Fruit fly (Drosophila melanogaster) whole organism, prepupa: ENCODE measurements around the gene CG14154.

Experiments used
- Blimp-1 ChIP-seq: fragments of 200-800 bp; sonication (Bioruptor generic); optimal IDR thresholded peaks from 3 replicates; lab custom pipeline; 2017; ENCODE audit warnings: missing biosample characterization, missing genetic modification characterization, mild to moderate bottlenecking, moderate library complexity, missing genetic modification reagents
- CG10631 ChIP-seq: fragments of 200-800 bp; sonication (Bioruptor generic); optimal IDR thresholded peaks from 2 replicates; lab custom pipeline; 2016; ENCODE audit warnings: missing biosample characterization, missing genetic modification characterization
- CG10669 ChIP-seq: fragments of 200-800 bp; sonication (Bioruptor generic); optimal IDR thresholded peaks from 3 replicates; lab custom pipeline; 2018; ENCODE audit warnings: missing biosample characterization, mild to moderate bottlenecking, missing genetic modification characterization, moderate library complexity
- CG11762 ChIP-seq: fragments of 200-800 bp; sonication (Bioruptor generic); optimal IDR thresholded peaks from 3 replicates; lab custom pipeline; 2016; ENCODE audit warnings: missing biosample characterization, missing genetic modification characterization; ENCODE audit not compliant: insufficient read depth
- CG11902 ChIP-seq: fragments of 200-800 bp; sonication (Bioruptor generic); optimal IDR thresholded peaks from 3 replicates; lab custom pipeline; 2016; ENCODE audit warnings: missing biosample characterization, missing genetic modification characterization
- CG1621 ChIP-seq: fragments of 200-800 bp; sonication (Bioruptor generic); optimal IDR thresholded peaks from 3 replicates; lab custom pipeline; 2018; ENCODE audit warnings: missing biosample characterization, mild to moderate bottlenecking, missing genetic modification characterization
- CG16779 ChIP-seq: fragments of 200-800 bp; sonication (Bioruptor generic); optimal IDR thresholded peaks from 3 replicates; lab custom pipeline; 2017; ENCODE audit warnings: missing biosample characterization, mild to moderate bottlenecking, missing genetic modification characterization
- CG3032 ChIP-seq: fragments of 200-800 bp; optimal IDR thresholded peaks from 2 replicates; lab custom pipeline; 2019; ENCODE audit warnings: missing biosample characterization, mild to moderate bottlenecking, missing genetic modification characterization, moderate library complexity
- CG31627 ChIP-seq: fragments of 200-800 bp; sonication (Bioruptor generic); optimal IDR thresholded peaks from 3 replicates; lab custom pipeline; 2016; ENCODE audit warnings: missing biosample characterization, missing genetic modification characterization
- CG32006 ChIP-seq: fragments of 200-800 bp; sonication (Bioruptor generic); optimal IDR thresholded peaks from 3 replicates; lab custom pipeline; 2017; ENCODE audit warnings: missing biosample characterization, mild to moderate bottlenecking, missing genetic modification characterization
- CG34406 ChIP-seq: fragments of 200-800 bp; sonication (Bioruptor generic); optimal IDR thresholded peaks from 3 replicates; lab custom pipeline; 2016; ENCODE audit warnings: missing biosample characterization, missing genetic modification characterization
- CG3919 ChIP-seq: fragments of 200-800 bp; sonication (Bioruptor generic); optimal IDR thresholded peaks from 3 replicates; lab custom pipeline; 2016; ENCODE audit warnings: missing biosample characterization, missing genetic modification characterization
- CG4318 ChIP-seq: fragments of 200-800 bp; sonication (Bioruptor generic); optimal IDR thresholded peaks from 3 replicates; lab custom pipeline; 2017; ENCODE audit warnings: missing biosample characterization, mild to moderate bottlenecking, missing genetic modification characterization
- CG6163 ChIP-seq: fragments of 200-800 bp; sonication (Bioruptor generic); IDR thresholded peaks from 3 replicates; pipeline ENCODE4 v1.3.6; 2022; ENCODE audit warnings: missing biosample characterization, missing genetic modification characterization
- CG6276 ChIP-seq: fragments of 200-800 bp; sonication (Bioruptor generic); optimal IDR thresholded peaks from 2 replicates; lab custom pipeline; 2017; ENCODE audit warnings: missing biosample characterization, mild to moderate bottlenecking, missing genetic modification characterization
- CG6792 ChIP-seq: fragments of 200-800 bp; sonication (Bioruptor generic); optimal IDR thresholded peaks from 3 replicates; lab custom pipeline; 2016; ENCODE audit warnings: missing biosample characterization, missing genetic modification characterization
- CG6854 ChIP-seq: fragments of 200-800 bp; sonication (Bioruptor generic); optimal IDR thresholded peaks from 2 replicates; lab custom pipeline; 2017; ENCODE audit warnings: missing biosample characterization, mild to moderate bottlenecking, missing genetic modification characterization
- CG7368 ChIP-seq: fragments of 200-800 bp; sonication (Bioruptor generic); optimal IDR thresholded peaks from 3 replicates; lab custom pipeline; 2016; ENCODE audit warnings: missing biosample characterization, missing genetic modification characterization
- CG8119 ChIP-seq: fragments of 200-800 bp; sonication (Bioruptor generic); IDR thresholded peaks from 3 replicates; pipeline ENCODE4 v1.3.6; 2022; ENCODE audit warnings: missing biosample characterization, missing genetic modification characterization
- CG9139 ChIP-seq: fragments of 200-800 bp; sonication (Bioruptor generic); optimal IDR thresholded peaks from 3 replicates; lab custom pipeline; 2017; ENCODE audit warnings: missing biosample characterization, mild to moderate bottlenecking, missing genetic modification characterization
- Eip75B ChIP-seq: fragments of 200-800 bp; sonication (Bioruptor generic); optimal IDR thresholded peaks from 3 replicates; lab custom pipeline; 2016; ENCODE audit warnings: missing biosample characterization, missing genetic modification characterization
- Eip78C ChIP-seq: fragments of 200-800 bp; sonication (Bioruptor generic); peaks from one replicate; lab custom pipeline; 2016; ENCODE audit warnings: missing biosample characterization, missing genetic modification characterization
- Eip93F ChIP-seq: fragments of 200-800 bp; sonication (Bioruptor generic); optimal IDR thresholded peaks from 2 replicates; lab custom pipeline; 2016; ENCODE audit warnings: missing biosample characterization, mild to moderate bottlenecking, missing genetic modification characterization
- Ets21C ChIP-seq: fragments of 200-800 bp; sonication (Bioruptor generic); optimal IDR thresholded peaks from 3 replicates; lab custom pipeline; 2016; ENCODE audit warnings: missing biosample characterization, missing genetic modification characterization
- Ets96B ChIP-seq: fragments of 200-800 bp; optimal IDR thresholded peaks from 2 replicates; lab custom pipeline; 2019; ENCODE audit warnings: missing biosample characterization, mild to moderate bottlenecking, missing genetic modification characterization, moderate library complexity
- Gug ChIP-seq: fragments of 200-800 bp; sonication (Bioruptor generic); IDR thresholded peaks from 2 replicates; pipeline ENCODE4 v1.3.6; 2022; ENCODE audit warnings: missing biosample characterization, missing genetic modification characterization
- Hr38 ChIP-seq: sonication (Bioruptor generic); optimal IDR thresholded peaks from 2 replicates; lab custom pipeline; 2016; ENCODE audit warnings: missing biosample characterization, missing genetic modification characterization
- Hr39 ChIP-seq: fragments of 200-800 bp; sonication (Bioruptor generic); optimal IDR thresholded peaks from 2 replicates; lab custom pipeline; 2016; ENCODE audit warnings: missing biosample characterization, missing genetic modification characterization
- Hr4 ChIP-seq: fragments of 200-800 bp; sonication (Bioruptor generic); optimal IDR thresholded peaks from 3 replicates; lab custom pipeline; 2016; ENCODE audit warnings: missing biosample characterization, missing genetic modification characterization
- Lpt ChIP-seq: fragments of 200-800 bp; sonication (Bioruptor generic); optimal IDR thresholded peaks from 3 replicates; lab custom pipeline; 2016; ENCODE audit warnings: missing biosample characterization, missing genetic modification characterization
- Met ChIP-seq: fragments of 200-800 bp; sonication (Bioruptor generic); optimal IDR thresholded peaks from 3 replicates; lab custom pipeline; 2016; ENCODE audit warnings: missing biosample characterization, missing genetic modification characterization
- OdsH ChIP-seq: fragments of 200-800 bp; sonication (Bioruptor generic); optimal IDR thresholded peaks from 3 replicates; lab custom pipeline; 2016; ENCODE audit warnings: missing biosample characterization, missing genetic modification characterization
- Smox ChIP-seq: fragments of 200-800 bp; sonication (Bioruptor generic); optimal IDR thresholded peaks from 3 replicates; lab custom pipeline; 2016; ENCODE audit warnings: missing biosample characterization, missing genetic modification characterization
- Sox14 ChIP-seq: fragments of 200-800 bp; sonication (Bioruptor generic); optimal IDR thresholded peaks from 3 replicates; lab custom pipeline; 2016; ENCODE audit warnings: missing biosample characterization, missing genetic modification characterization
- Sox15 ChIP-seq: fragments of 200-800 bp; sonication (Bioruptor generic); optimal IDR thresholded peaks from 3 replicates; lab custom pipeline; 2016; ENCODE audit warnings: missing biosample characterization, missing genetic modification characterization
- achi ChIP-seq: fragments of 200-800 bp; sonication (Bioruptor generic); optimal IDR thresholded peaks from 3 replicates; lab custom pipeline; 2016; ENCODE audit warnings: missing biosample characterization, missing genetic modification characterization
- acj6 ChIP-seq: fragments of 200-800 bp; sonication (Bioruptor generic); optimal IDR thresholded peaks from 3 replicates; lab custom pipeline; 2016; ENCODE audit warnings: missing biosample characterization, missing genetic modification characterization
- cyc ChIP-seq: fragments of 200-800 bp; sonication (Bioruptor generic); optimal IDR thresholded peaks from 3 replicates; lab custom pipeline; 2016; ENCODE audit warnings: missing biosample characterization, missing genetic modification characterization
- dac ChIP-seq: fragments of 200-800 bp; sonication (Bioruptor generic); optimal IDR thresholded peaks from 2 replicates; lab custom pipeline; 2017; ENCODE audit warnings: missing biosample characterization, mild to moderate bottlenecking, missing genetic modification characterization
- esn ChIP-seq: fragments of 200-800 bp; sonication (Bioruptor generic); optimal IDR thresholded peaks from 2 replicates; lab custom pipeline; 2016; ENCODE audit warnings: missing biosample characterization, mild to moderate bottlenecking, missing genetic modification characterization, moderate library complexity
- fd59A ChIP-seq: fragments of 200-800 bp; sonication (Bioruptor generic); optimal IDR thresholded peaks from 2 replicates; lab custom pipeline; 2017; ENCODE audit warnings: missing biosample characterization, mild to moderate bottlenecking, missing genetic modification characterization, missing genetic modification reagents
- fd85E ChIP-seq: fragments of 200-800 bp; sonication (Bioruptor generic); optimal IDR thresholded peaks from 3 replicates; lab custom pipeline; 2016; ENCODE audit warnings: missing biosample characterization, missing genetic modification characterization
- fkh ChIP-seq: fragments of 200-800 bp; sonication (Bioruptor generic); optimal IDR thresholded peaks from 3 replicates; lab custom pipeline; 2017; ENCODE audit warnings: missing biosample characterization, mild to moderate bottlenecking, missing genetic modification characterization, moderate library complexity
- lz ChIP-seq: fragments of 200-800 bp; sonication (Bioruptor generic); optimal IDR thresholded peaks from 3 replicates; lab custom pipeline; 2016; ENCODE audit warnings: missing biosample characterization, missing genetic modification characterization
- net ChIP-seq: fragments of 200-800 bp; sonication (Bioruptor generic); optimal IDR thresholded peaks from 3 replicates; lab custom pipeline; 2016; ENCODE audit warnings: missing biosample characterization, missing genetic modification characterization
- salr ChIP-seq, 2 experiments: fragments of 200-800 bp; sonication (Bioruptor generic); optimal IDR thresholded peaks; 3 replicates each; lab custom pipeline; 2016 to 2018; ENCODE audit warnings: missing biosample characterization in 2 of 2, missing genetic modification characterization in 2 of 2, mild to moderate bottlenecking in 1 of 2
- spab ChIP-seq: fragments of 200-800 bp; sonication (Bioruptor generic); optimal IDR thresholded peaks from 2 replicates; lab custom pipeline; 2017; ENCODE audit warnings: missing biosample characterization, mild to moderate bottlenecking, missing genetic modification characterization, missing genetic modification reagents
- ss ChIP-seq, 2 experiments: fragments of 200-800 bp; sonication (Bioruptor generic); optimal IDR thresholded peaks; 2 replicates in 1 of 2; 3 replicates in 1 of 2; lab custom pipeline; 2017 to 2018; ENCODE audit warnings: mild to moderate bottlenecking in 2 of 2, missing biosample characterization in 2 of 2, missing genetic modification characterization in 2 of 2, moderate library complexity in 1 of 2
- svp ChIP-seq: fragments of 200-800 bp; sonication (Bioruptor generic); peaks from one replicate; lab custom pipeline; 2016; ENCODE audit warnings: missing biosample characterization, missing genetic modification characterization
- topi ChIP-seq: fragments of 200-800 bp; sonication (Bioruptor generic); optimal IDR thresholded peaks from 3 replicates; lab custom pipeline; 2016; ENCODE audit warnings: missing biosample characterization, missing genetic modification characterization
- vri ChIP-seq: fragments of 200-800 bp; sonication (Bioruptor generic); optimal IDR thresholded peaks from 3 replicates; lab custom pipeline; 2016; ENCODE audit warnings: missing biosample characterization, mild to moderate bottlenecking, missing genetic modification characterization

CG14154 gene

DNA sequence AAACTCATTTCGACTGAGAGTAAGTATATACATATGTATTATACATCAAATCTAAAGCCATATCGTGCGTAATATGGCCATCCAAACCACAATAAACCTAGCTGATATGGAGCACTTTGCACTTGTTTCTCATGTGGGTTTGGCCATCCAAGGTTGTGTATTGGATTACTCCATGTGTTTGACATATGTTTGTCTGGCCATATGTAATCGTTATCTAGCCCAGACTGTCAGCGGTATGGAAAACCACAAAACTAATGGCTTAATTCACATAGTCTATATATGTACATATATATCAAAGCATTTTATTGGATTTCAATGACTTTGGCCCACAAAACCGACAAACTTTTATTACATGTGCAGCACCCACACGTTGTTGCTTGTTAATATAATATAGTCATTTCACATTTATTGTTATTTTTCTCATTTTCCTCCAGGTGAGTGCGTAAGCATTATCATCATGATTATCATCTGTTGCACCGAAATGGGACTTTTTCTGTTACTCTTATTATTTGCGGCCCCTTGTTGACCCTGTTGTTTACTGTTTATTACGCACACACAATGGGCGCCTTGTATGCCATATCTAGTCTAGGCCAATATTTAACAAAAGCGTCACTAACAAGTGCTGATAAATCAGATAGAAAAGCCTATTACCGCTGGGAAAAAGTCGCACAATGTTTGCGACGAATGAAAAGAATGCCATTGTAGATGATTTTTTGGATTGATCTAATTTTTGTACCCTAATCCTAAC is 14.9 kb downstream of the CG14154 start:
- no peak for TF ChIP-seq Hr4 (GFP tag; lab: Kevin White, UChicago)
- no peak for TF ChIP-seq CG8119 (GFP tag; lab: Robert Waterston, UW)
- no peak for TF ChIP-seq fd85E (GFP tag; lab: Kevin White, UChicago)
- TF ChIP-seq OdsH (GFP tag; lab: Kevin White, UChicago) = peak; percentile 62
- TF ChIP-seq Eip93F (GFP tag; lab: Kevin White, UChicago) = no peak
- no peak for TF ChIP-seq CG6854 (GFP tag; lab: Kevin White, UChicago)
- no peak for TF ChIP-seq Lpt (GFP tag; lab: Kevin White, UChicago)
- peak; percentile 18 for TF ChIP-seq Smox
- TF ChIP-seq vri = peak; percentile 11
- no peak for TF ChIP-seq CG31627 (GFP tag; lab: Kevin White, UChicago)
- peak; percentile 97 for TF ChIP-seq fkh (GFP tag; lab: Kevin White, UChicago)
- TF ChIP-seq Blimp-1 (GFP tag; lab: Kevin White, UChicago) = no peak
- TF ChIP-seq CG7368 (GFP tag; lab: Kevin White, UChicago) = peak; percentile 53
- no peak for TF ChIP-seq Hr38 (GFP tag; lab: Kevin White, UChicago)
- no peak for TF ChIP-seq dac
- peak; percentile 71 for TF ChIP-seq svp
- peak; percentile 71 for TF ChIP-seq CG6163
- TF ChIP-seq Met (GFP tag; lab: Kevin White, UChicago) = peak; percentile 49
- peak; percentile 38 for TF ChIP-seq CG6792 (GFP tag; lab: Kevin White, UChicago)
- TF ChIP-seq CG10669 (GFP tag; lab: Kevin White, UChicago) = peak; percentile 64
- TF ChIP-seq CG10631 (GFP tag; lab: Kevin White, UChicago) = peak; percentile 62
- peak; percentile 51 for TF ChIP-seq spab (GFP tag; lab: Kevin White, UChicago)
- peak in 1 of 2 experiments; percentile 26 for TF ChIP-seq salr (GFP tag; optimal IDR thresholded peaks at IDR 0.05; lab: Kevin White, UChicago)
- TF ChIP-seq CG32006 (GFP tag; lab: Kevin White, UChicago) = peak; percentile 7
- TF ChIP-seq CG34406 = peak; percentile 23
- peak; percentile 19 for TF ChIP-seq CG11762
- no peak for TF ChIP-seq CG11902 (GFP tag; lab: Kevin White, UChicago)
- peak; percentile 53 for TF ChIP-seq CG1621
- peak; percentile 47 for TF ChIP-seq CG9139 (GFP tag; lab: Kevin White, UChicago)
- no peak for TF ChIP-seq Sox15 (GFP tag; lab: Kevin White, UChicago)
- TF ChIP-seq CG4318 (GFP tag; lab: Kevin White, UChicago) = no peak
- TF ChIP-seq fd59A (GFP tag; lab: Kevin White, UChicago) = no peak
- no peak for TF ChIP-seq Hr39 (GFP tag; lab: Kevin White, UChicago)
- TF ChIP-seq esn = peak; percentile 44
- no peak for TF ChIP-seq Gug (GFP tag; lab: Robert Waterston, UW)
- TF ChIP-seq Eip75B (GFP tag; lab: Kevin White, UChicago) = peak; percentile 48
- TF ChIP-seq Ets96B (tag; lab: Kevin White, UChicago) = peak; percentile 16
- no peak for TF ChIP-seq Ets21C (GFP tag; lab: Kevin White, UChicago)
- TF ChIP-seq CG6276 (GFP tag; lab: Kevin White, UChicago) = no peak
- no peak for TF ChIP-seq cyc (GFP tag; lab: Kevin White, UChicago)
- peak; percentile 49 for TF ChIP-seq net (GFP tag; lab: Kevin White, UChicago)
- peak; percentile 74 for TF ChIP-seq CG3919
- peak; percentile 1 for TF ChIP-seq lz (GFP tag; lab: Kevin White, UChicago)
- peak; percentile 31 for TF ChIP-seq topi (GFP tag; lab: Kevin White, UChicago)
- peak; percentile 3 for TF ChIP-seq Sox14 (GFP tag; lab: Kevin White, UChicago)
- TF ChIP-seq CG3032 (tag; lab: Kevin White, UChicago) = peak; percentile 8
- peak; percentile 29 to 64 for TF ChIP-seq ss (GFP tag; optimal IDR thresholded peaks at IDR 0.05; lab: Kevin White, UChicago)
- no peak for TF ChIP-seq CG16779 (tag; lab: Kevin White, UChicago)
- TF ChIP-seq acj6 (GFP tag; lab: Kevin White, UChicago) = peak; percentile 53
- peak; percentile 47 for TF ChIP-seq achi (GFP tag; lab: Kevin White, UChicago)
- peak; percentile 86 for TF ChIP-seq Eip78C (GFP tag; lab: Kevin White, UChicago)
